Worm (Caenorhabditis elegans): ENCODE measurements around the gene M163.7.

The M163.7 gene

ce11 chrX:14478193-14478592 is 13.6 kb downstream of the M163.7 start:
- peak in 1 of 3 experiments; percentile 19 for TF ChIP-seq lin-35 (GFP tag; optimal IDR thresholded peaks at IDR 0.05)
- TF ChIP-seq tbp1 (GFP tag; optimal IDR thresholded peaks at IDR 0.05), result peak; percentile 43
- peak; percentile 22 for TF ChIP-seq lin-40 (tag; optimal IDR thresholded peaks at IDR 0.05)
- peak; percentile 60 for TF ChIP-seq snpc-3.4 (tag; optimal IDR thresholded peaks at IDR 0.05)
- TF ChIP-seq ztf-25 (GFP tag; IDR thresholded peaks at IDR 0.05), result 0 out of 2 replicates have a peak, but pooled peaks have one; percentile 16
- peak; percentile 85 for TF ChIP-seq snpc-1.1 (tag; optimal IDR thresholded peaks at IDR 0.05; ENCODE audit: insufficient read depth)
- no peak for TF ChIP-seq zim-3 (tag; optimal IDR thresholded peaks at IDR 0.05)
- TF ChIP-seq snpc-4 (GFP tag; optimal IDR thresholded peaks at IDR 0.05), result peak; percentile 96
- peak; percentile 92 to 98 (median 97) for TF ChIP-seq snpc-4 (tag; optimal IDR thresholded peaks at IDR 0.05)
- TF ChIP-seq cebp-1 (GFP tag; IDR thresholded peaks at IDR 0.05), result peak; percentile 61; the same call in 1 of the 2 replicates
- TF ChIP-seq cebp-1 (tag; optimal IDR thresholded peaks at IDR 0.05), result peak; percentile 93
- no peak for TF ChIP-seq gei-17 (GFP tag; optimal IDR thresholded peaks at IDR 0.05)
- TF ChIP-seq hmg-1.2 (GFP tag; IDR thresholded peaks at IDR 0.05), result peak; percentile 10; the same call in 1 of the 2 replicates
- TF ChIP-seq F57C9.4 (tag; optimal IDR thresholded peaks at IDR 0.05), result no peak

DNA sequence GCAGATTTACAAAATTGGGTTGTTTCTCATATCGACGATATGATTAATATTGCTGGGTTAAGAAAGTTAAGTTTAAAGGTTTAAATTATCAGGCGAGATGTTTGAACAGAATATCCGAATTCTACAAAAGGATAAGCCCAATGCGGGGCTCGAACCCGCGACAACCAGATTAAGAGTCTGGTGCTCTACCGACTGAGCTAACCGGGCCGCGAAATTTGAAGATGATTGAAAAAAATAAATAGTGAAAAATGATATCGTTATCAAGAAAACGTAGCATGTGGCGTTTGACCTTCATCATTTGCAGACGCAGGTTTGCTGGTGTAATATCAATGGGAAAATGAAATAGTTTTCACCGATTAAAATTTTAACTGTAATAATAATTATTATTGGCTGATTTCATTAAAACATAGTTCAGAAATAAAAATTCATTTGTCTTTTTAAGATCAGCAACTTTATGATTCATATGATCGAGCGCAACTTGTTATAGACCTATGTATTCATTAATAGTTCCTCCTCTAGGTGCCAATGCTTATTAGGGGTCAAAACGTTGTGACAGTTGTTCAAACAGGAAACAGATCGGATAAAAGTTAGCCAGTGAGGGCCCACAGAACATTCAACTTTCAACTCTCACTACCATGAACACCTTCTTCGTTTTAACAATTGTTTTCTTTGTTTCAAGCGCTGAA is 14.3 kb downstream of the M163.7 start, which contains the start of gene M163.11:
Gene M163.11 (plus strand): TSS at position 636 of the 686 bp plus-strand sequence.
- TF ChIP-seq dox-1 (GFP tag; IDR thresholded peaks at IDR 0.05) (peak; percentile 75), nhr-90 (tag; optimal IDR thresholded peaks at IDR 0.05) (peak; percentile 86), xnd-1 (tag; optimal IDR thresholded peaks at IDR 0.05) (no peak), nfya-2 (GFP tag; IDR thresholded peaks at IDR 0.05) (no peak), ceh-40 (GFP tag; IDR thresholded peaks at IDR 0.05) (peak; percentile 86), F57A8.1 (GFP tag; optimal IDR thresholded peaks at IDR 0.05) (no peak), madf-8 (GFP tag; conservative IDR thresholded peaks at IDR 0.05) (no peak), B0019.2 (GFP tag; conservative IDR thresholded peaks at IDR 0.05) (no peak), gei-17 (GFP tag; optimal IDR thresholded peaks at IDR 0.05) (no peak), ccch-3 (GFP tag; optimal IDR thresholded peaks at IDR 0.05) (no peak), fkh-3 (tag; optimal IDR thresholded peaks at IDR 0.05) (no peak), Y95B8A.8 (GFP tag; IDR thresholded peaks at IDR 0.05) (no peak), repo-1 (tag; optimal IDR thresholded peaks at IDR 0.05) (peak; percentile 38), F55B11.4 (tag; optimal IDR thresholded peaks at IDR 0.05; ENCODE audit: borderline replicate concordance, insufficient read depth) (no peak), ztf-25 (GFP tag; IDR thresholded peaks at IDR 0.05) (no peak), ets-4 (GFP tag; optimal IDR thresholded peaks at IDR 0.05) (no peak), rcor-1 (GFP tag; IDR thresholded peaks at IDR 0.05) (peak; percentile 66), nhr-120 (GFP tag; IDR thresholded peaks at IDR 0.05) (no peak), mes-4 (tag; optimal IDR thresholded peaks at IDR 0.05) (peak; percentile 61), rpc-1 (optimal IDR thresholded peaks at IDR 0.05) (peak; percentile 85), rpc-1 (tag; optimal IDR thresholded peaks at IDR 0.05) (peak; percentile 92), lin-40 (tag; optimal IDR thresholded peaks at IDR 0.05) (peak; percentile 11), lsy-27 (tag; optimal IDR thresholded peaks at IDR 0.05; ENCODE audit: borderline replicate concordance, insufficient read depth) (peak; percentile 56), ztf-6 (GFP tag; IDR thresholded peaks at IDR 0.05) (0 out of 2 replicates have a peak, but pooled peaks have one; percentile 13), ztf-26 (tag; optimal IDR thresholded peaks at IDR 0.05) (peak; percentile 15), sea-2 (GFP tag; IDR thresholded peaks at IDR 0.05) (no peak), let-526 (GFP tag; IDR thresholded peaks at IDR 0.05) (no peak), F22D6.2 (tag; optimal IDR thresholded peaks at IDR 0.05) (no peak), snpc-1.1 (tag; optimal IDR thresholded peaks at IDR 0.05; ENCODE audit: insufficient read depth) (peak; percentile 71), ceh-58 (GFP tag; IDR thresholded peaks at IDR 0.05) (no peak), B0035.1 (tag; optimal IDR thresholded peaks at IDR 0.05) (peak; percentile 43), tbx-9 (tag; optimal IDR thresholded peaks at IDR 0.05; ENCODE audit: borderline replicate concordance) (no peak), ztf-3 (GFP tag; optimal IDR thresholded peaks at IDR 0.05) (no peak), Y79H2A.3 (GFP tag; conservative IDR thresholded peaks at IDR 0.05) (no peak), Y56A3A.18 (GFP tag; IDR thresholded peaks at IDR 0.05) (peak; percentile 65), zim-3 (tag; optimal IDR thresholded peaks at IDR 0.05) (peak; percentile 57), dpff-1 (tag; optimal IDR thresholded peaks at IDR 0.05) (no peak)
